Worm (Caenorhabditis elegans) whole organism, late embryonic: ENCODE results near the gene srx-50.
A peak's percentile ranks its signal among the peaks of the same experiment; 100 is the strongest.

Source experiments
- C08G9.2 ChIP-seq: sonication (generic microtip); optimal IDR thresholded peaks from 2 replicates; lab custom pipeline; 2016; ENCODE audit warnings: mild to moderate bottlenecking, missing genetic modification characterization, moderate library complexity, missing compliant biosample characterization
- C38D4.7 ChIP-seq: fragments of 200-800 bp; sonication (Bioruptor generic); optimal IDR thresholded peaks from 2 replicates; lab custom pipeline; 2018; ENCODE audit warnings: mild to moderate bottlenecking, missing genetic modification characterization, moderate library complexity, missing compliant biosample characterization
- T23F11.4 ChIP-seq: fragments of 200-800 bp; sonication (Bioruptor generic); optimal IDR thresholded peaks from 2 replicates; lab custom pipeline; 2018; ENCODE audit warnings: mild to moderate bottlenecking, missing genetic modification characterization, missing compliant biosample characterization
- ama-1 ChIP-seq: fragments of 150-350 bp; optimal IDR thresholded peaks from 2 replicates; lab custom pipeline; 2014
- ceh-14 ChIP-seq: sonication (generic microtip); optimal IDR thresholded peaks from 2 replicates; lab custom pipeline; 2016; ENCODE audit warnings: missing genotype, missing genetic modification characterization, missing compliant biosample characterization
- ceh-18 ChIP-seq: sonication (generic microtip); optimal IDR thresholded peaks from 2 replicates; lab custom pipeline; 2016; ENCODE audit warnings: missing genetic modification characterization, missing compliant biosample characterization
- ceh-2 ChIP-seq: sonication (generic microtip); optimal IDR thresholded peaks from 2 replicates; lab custom pipeline; 2016; ENCODE audit warnings: missing genotype, missing genetic modification characterization, missing compliant biosample characterization
- ceh-22 ChIP-seq: sonication (generic microtip); optimal IDR thresholded peaks from 2 replicates; lab custom pipeline; 2017; ENCODE audit warnings: missing biosample characterization, missing genetic modification characterization
- ceh-24 ChIP-seq: sonication (generic microtip); optimal IDR thresholded peaks from 2 replicates; lab custom pipeline; 2016; ENCODE audit warnings: mild to moderate bottlenecking, missing genetic modification characterization, missing compliant biosample characterization
- ceh-31 ChIP-seq: sonication (generic microtip); optimal IDR thresholded peaks from 2 replicates; lab custom pipeline; 2016; ENCODE audit warnings: missing genetic modification characterization, missing compliant biosample characterization
- ceh-34 ChIP-seq: sonication (generic microtip); optimal IDR thresholded peaks from 2 replicates; lab custom pipeline; 2016; ENCODE audit warnings: mild to moderate bottlenecking, missing genetic modification characterization, missing compliant biosample characterization
- ceh-45 ChIP-seq: fragments of 200-800 bp; sonication (Bioruptor generic); IDR thresholded peaks from 2 replicates; pipeline ENCODE4 v1.3.6; 2022; ENCODE audit warnings: missing genetic modification reagents, missing genetic modification characterization, missing compliant biosample characterization
- ceh-48 ChIP-seq: sonication (generic microtip); optimal IDR thresholded peaks from 2 replicates; lab custom pipeline; 2016; ENCODE audit warnings: missing genetic modification characterization, inconsistent platforms, missing compliant biosample characterization
- ceh-6 ChIP-seq: fragments of 200-800 bp; sonication (Bioruptor generic); optimal IDR thresholded peaks from 2 replicates; lab custom pipeline; 2018; ENCODE audit warnings: mild to moderate bottlenecking, missing genetic modification characterization, missing compliant biosample characterization
- ceh-9 ChIP-seq: sonication (generic microtip); optimal IDR thresholded peaks from 2 replicates; lab custom pipeline; 2016; ENCODE audit warnings: mild to moderate bottlenecking, missing genetic modification characterization, inconsistent platforms, missing compliant biosample characterization
- che-1 ChIP-seq: sonication (generic microtip); optimal IDR thresholded peaks from 2 replicates; lab custom pipeline; 2016; ENCODE audit warnings: mild to moderate bottlenecking, missing genetic modification characterization, missing compliant biosample characterization
- elt-2 ChIP-seq: sonication (generic microtip); optimal IDR thresholded peaks from 2 replicates; lab custom pipeline; 2016; ENCODE audit warnings: missing genetic modification reagents, missing genetic modification characterization, missing compliant biosample characterization
- eyg-1 ChIP-seq: sonication (generic microtip); optimal IDR thresholded peaks from 2 replicates; lab custom pipeline; 2016; ENCODE audit warnings: missing genotype, missing genetic modification characterization, missing compliant biosample characterization
- fax-1 ChIP-seq: sonication (generic microtip); optimal IDR thresholded peaks from 2 replicates; lab custom pipeline; 2016; ENCODE audit warnings: missing genotype, missing genetic modification characterization, missing compliant biosample characterization
- fkh-6 ChIP-seq: sonication (generic microtip); optimal IDR thresholded peaks from 2 replicates; lab custom pipeline; 2016; ENCODE audit warnings: missing genetic modification characterization, missing compliant biosample characterization
- hlh-15 ChIP-seq: sonication (generic microtip); optimal IDR thresholded peaks from 2 replicates; lab custom pipeline; 2016; ENCODE audit warnings: missing genetic modification characterization, missing compliant biosample characterization
- hlh-30 ChIP-seq: sonication (generic microtip); optimal IDR thresholded peaks from 2 replicates; lab custom pipeline; 2017; ENCODE audit warnings: antibody characterized with exemption, missing genetic modification characterization, missing compliant biosample characterization; ENCODE audit not compliant: insufficient read depth
- hlh-6 ChIP-seq: sonication (generic microtip); optimal IDR thresholded peaks from 2 replicates; lab custom pipeline; 2016; ENCODE audit warnings: missing genotype, missing genetic modification characterization, missing compliant biosample characterization
- hlh-8 ChIP-seq: sonication (generic microtip); optimal IDR thresholded peaks from 2 replicates; lab custom pipeline; 2016; ENCODE audit warnings: missing genotype, missing genetic modification characterization, missing compliant biosample characterization
- lin-11 ChIP-seq: fragments of 200-800 bp; sonication (Bioruptor generic); optimal IDR thresholded peaks from 2 replicates; lab custom pipeline; 2018; ENCODE audit warnings: mild to moderate bottlenecking, missing genetic modification characterization, missing compliant biosample characterization
- madf-2 ChIP-seq: sonication (generic microtip); optimal IDR thresholded peaks from 2 replicates; lab custom pipeline; 2017; ENCODE audit warnings: missing genetic modification characterization, missing compliant biosample characterization
- mec-3 ChIP-seq: sonication (generic microtip); optimal IDR thresholded peaks from 2 replicates; lab custom pipeline; 2016; ENCODE audit warnings: borderline replicate concordance, missing genetic modification characterization, missing compliant biosample characterization
- nfya-1 ChIP-seq: sonication (generic microtip); optimal IDR thresholded peaks from 2 replicates; lab custom pipeline; 2017; ENCODE audit warnings: missing genetic modification characterization, mild to moderate bottlenecking, missing compliant biosample characterization, antibody characterized with exemption, moderate library complexity
- nhr-11 ChIP-seq: fragments of 150-350 bp; optimal IDR thresholded peaks from 2 replicates; lab custom pipeline; 2014; ENCODE audit warnings: missing biosample characterization, missing genetic modification characterization
- nhr-232 ChIP-seq: sonication (generic microtip); optimal IDR thresholded peaks from 2 replicates; lab custom pipeline; 2016; ENCODE audit warnings: missing genetic modification characterization, missing compliant biosample characterization
- odd-2 ChIP-seq: sonication (generic microtip); optimal IDR thresholded peaks from 2 replicates; lab custom pipeline; 2017; ENCODE audit warnings: antibody characterized with exemption, mild to moderate bottlenecking, missing genetic modification characterization, missing compliant biosample characterization
- pag-3 ChIP-seq: sonication (generic microtip); optimal IDR thresholded peaks from 2 replicates; lab custom pipeline; 2016; ENCODE audit warnings: missing compliant biosample characterization, missing genetic modification characterization, borderline replicate concordance
- pat-9 ChIP-seq: fragments of 200-800 bp; sonication (Bioruptor generic); optimal IDR thresholded peaks from 2 replicates; lab custom pipeline; 2018; ENCODE audit warnings: mild to moderate bottlenecking, missing genetic modification characterization, moderate library complexity, missing compliant biosample characterization
- pax-1 ChIP-seq: fragments of 150-350 bp; optimal IDR thresholded peaks from 2 replicates; lab custom pipeline; 2014; ENCODE audit warnings: missing biosample characterization, missing genetic modification characterization
- pha-2 ChIP-seq: sonication (generic microtip); optimal IDR thresholded peaks from 2 replicates; lab custom pipeline; 2017; ENCODE audit warnings: mild to moderate bottlenecking, missing genetic modification characterization, missing compliant biosample characterization
- pros-1 ChIP-seq: fragments of 150-350 bp; optimal IDR thresholded peaks from 2 replicates; lab custom pipeline; 2014; ENCODE audit warnings: missing biosample characterization, missing genetic modification reagents, missing genetic modification characterization
- ref-2 ChIP-seq: sonication (generic microtip); optimal IDR thresholded peaks from 2 replicates; lab custom pipeline; 2016; ENCODE audit warnings: missing genetic modification characterization, missing compliant biosample characterization
- rnt-1 ChIP-seq: sonication (generic microtip); optimal IDR thresholded peaks from 2 replicates; lab custom pipeline; 2016; ENCODE audit warnings: missing genetic modification characterization, missing compliant biosample characterization
- sdc-2 ChIP-seq: sonication (generic microtip); optimal IDR thresholded peaks from 2 replicates; lab custom pipeline; 2016; ENCODE audit warnings: missing genotype, missing genetic modification characterization, missing compliant biosample characterization
- sox-2 ChIP-seq: fragments of 200-800 bp; sonication (Bioruptor generic); IDR thresholded peaks from 2 replicates; pipeline ENCODE4 v1.3.6; 2022; ENCODE audit warnings: missing genetic modification reagents, missing genetic modification characterization, missing compliant biosample characterization
- syd-9 ChIP-seq: sonication (generic microtip); optimal IDR thresholded peaks from 2 replicates; lab custom pipeline; 2016; ENCODE audit warnings: mild to moderate bottlenecking, missing genetic modification characterization, moderate library complexity, missing compliant biosample characterization
- tbx-7 ChIP-seq: sonication (generic microtip); optimal IDR thresholded peaks from 2 replicates; lab custom pipeline; 2016; ENCODE audit warnings: missing genotype, missing genetic modification characterization, missing compliant biosample characterization
- unc-3 ChIP-seq, 2 experiments: fragments of 200-800 bp in 1 of 2; sonication (Bioruptor generic) in 1 of 2; sonication (generic microtip) in 1 of 2; conservative IDR thresholded peaks in 1 of 2; optimal IDR thresholded peaks in 1 of 2; 2 replicates each; pipeline versions ENCODE4 v1.3.6 to Lab custom; 2016 to 2022; ENCODE audit warnings: missing compliant biosample characterization in 2 of 2, missing genetic modification characterization in 2 of 2, missing genetic modification reagents in 1 of 2
- unc-42 ChIP-seq: sonication (generic microtip); optimal IDR thresholded peaks from 2 replicates; lab custom pipeline; 2016; ENCODE audit warnings: missing genotype, missing genetic modification characterization, missing compliant biosample characterization
- unc-55 ChIP-seq: sonication (generic microtip); optimal IDR thresholded peaks from 2 replicates; lab custom pipeline; 2017; ENCODE audit warnings: missing biosample characterization, missing genetic modification reagents, missing genetic modification characterization
- zip-5 ChIP-seq: sonication (generic microtip); optimal IDR thresholded peaks from 2 replicates; lab custom pipeline; 2016; ENCODE audit warnings: missing genetic modification characterization, missing compliant biosample characterization
- ztf-16 ChIP-seq: sonication (generic microtip); optimal IDR thresholded peaks from 2 replicates; lab custom pipeline; 2017; ENCODE audit warnings: missing genetic modification characterization, missing compliant biosample characterization

Gene srx-50

ce11 chrIV:7022227-7022626, 35.5 kb upstream of the srx-50 start:
- no peak for TF ChIP-seq ceh-9 (tag; lab: Kevin White, UChicago)
- TF ChIP-seq hlh-8 (tag; lab: Kevin White, UChicago), result no peak
- no peak for TF ChIP-seq pha-2 (tag; lab: Kevin White, UChicago)
- TF ChIP-seq fkh-6 (tag; lab: Kevin White, UChicago), result no peak
- TF ChIP-seq fax-1, result no peak
- no peak for TF ChIP-seq eyg-1 (tag; lab: Kevin White, UChicago)
- TF ChIP-seq ama-1 (lab: Kevin White, UChicago), result no peak
- TF ChIP-seq C38D4.7 (GFP tag; lab: Kevin White, UChicago), result no peak
- no peak for TF ChIP-seq lin-11
- TF ChIP-seq hlh-15, result no peak
- TF ChIP-seq ceh-22, result no peak
- TF ChIP-seq madf-2 (tag; lab: Kevin White, UChicago), result no peak
- no peak for TF ChIP-seq nhr-11 (tag; lab: Kevin White, UChicago)

- TF ChIP-seq unc-55 (peak; percentile 7), nfya-1 (peak; percentile 64), T23F11.4 (GFP tag; lab: Kevin White, UChicago) (no peak), ref-2 (tag; lab: Kevin White, UChicago) (no peak), ceh-6 (GFP tag; lab: Kevin White, UChicago) (no peak), odd-2 (tag; lab: Kevin White, UChicago) (no peak), hlh-6 (tag; lab: Kevin White, UChicago) (no peak), elt-2 (peak; percentile 7), hlh-30 (tag; lab: Kevin White, UChicago) (peak; percentile 94), lin-11 (no peak), nhr-11 (tag; lab: Kevin White, UChicago) (no peak), zip-5 (tag; lab: Kevin White, UChicago) (no peak), ceh-34 (tag; lab: Kevin White, UChicago) (peak; percentile 35), sdc-2 (tag; lab: Kevin White, UChicago) (no peak), hlh-8 (tag; lab: Kevin White, UChicago) (peak; percentile 20), pha-2 (tag; lab: Kevin White, UChicago) (peak; percentile 63), ztf-16 (tag; lab: Kevin White, UChicago) (no peak), sox-2 (GFP tag; lab: Robert Waterston, UW) (no peak; the same call in 1 of the 2 replicates), ceh-45 (no peak), ceh-48 (tag; lab: Kevin White, UChicago) (no peak), unc-42 (tag; lab: Kevin White, UChicago) (peak; percentile 19), ceh-2 (peak; percentile 4), pros-1 (tag; lab: Kevin White, UChicago) (no peak), ceh-14 (no peak), che-1 (no peak), ceh-31 (peak; percentile 53), C08G9.2 (tag; lab: Kevin White, UChicago) (no peak), hlh-15 (no peak), tbx-7 (no peak), nhr-232 (no peak)
Observed at ce11 chrIV:7023004-7023403, 34.8 kb upstream of the srx-50 start.

DNA sequence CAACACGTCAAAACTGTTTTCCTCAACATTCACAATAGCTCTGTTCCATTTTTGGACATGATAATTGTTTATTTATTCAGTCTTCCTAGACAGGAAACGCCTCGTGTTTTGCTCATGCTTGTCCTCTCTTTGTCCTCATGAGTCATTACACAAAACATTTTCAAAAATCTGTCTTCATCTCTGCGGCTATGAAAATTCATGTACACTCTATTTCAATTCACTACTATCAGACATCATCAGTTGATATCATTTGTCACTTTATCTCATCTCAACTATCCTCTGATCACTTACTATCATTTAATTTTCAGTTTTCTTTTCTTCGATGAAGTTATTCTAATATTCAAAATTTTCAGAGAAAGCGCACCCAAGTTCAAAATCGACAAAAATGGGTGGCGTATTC, 33.9 kb upstream of the srx-50 start, which contains the start of gene adah-1:
TSS of gene adah-1 (plus strand) at position 354 of the 400 bp plus-strand sequence.
- no peak for TF ChIP-seq pat-9 (tag; lab: Kevin White, UChicago)
- peak; percentile 5 for TF ChIP-seq ceh-18 (tag; lab: Kevin White, UChicago)
- no peak for TF ChIP-seq elt-2
- no peak for TF ChIP-seq ceh-24 (tag; lab: Kevin White, UChicago)
- no peak for TF ChIP-seq C38D4.7 (GFP tag; lab: Kevin White, UChicago)
- peak; percentile 85 for TF ChIP-seq unc-55
- no peak for TF ChIP-seq mec-3 (tag; lab: Kevin White, UChicago)
- TF ChIP-seq ceh-31, result no peak
- no peak for TF ChIP-seq rnt-1
- TF ChIP-seq syd-9, result no peak
- TF ChIP-seq pax-1, result no peak
- no peak for TF ChIP-seq pag-3 (tag; lab: Kevin White, UChicago)
- no peak for TF ChIP-seq unc-3 (GFP tag; conservative IDR thresholded peaks at IDR 0.05; lab: Robert Waterston, UW)
- no peak for TF ChIP-seq unc-3 (tag; optimal IDR thresholded peaks at IDR 0.05; lab: Kevin White, UChicago)
- TF ChIP-seq ceh-48 (tag; lab: Kevin White, UChicago), result no peak
- TF ChIP-seq pha-2 (tag; lab: Kevin White, UChicago), result no peak
- TF ChIP-seq, all 69 proteins: peak for 2
